Fruit fly (Drosophila melanogaster) whole organism, embryonic: ENCODE measurements around the gene UbcE2M.

Source experiments
- Aef1 ChIP-seq: fragments of 200-800 bp; sonication (Bioruptor generic); IDR thresholded peaks from 3 replicates; pipeline ENCODE4 v1.3.6; 2022; ENCODE audit warnings: missing biosample characterization, missing genetic modification characterization
- Antp ChIP-seq: fragments of 200-800 bp; sonication (Bioruptor generic); optimal IDR thresholded peaks from 3 replicates; lab custom pipeline; 2016; ENCODE audit warnings: missing biosample characterization, missing genetic modification characterization
- Atf3 ChIP-seq: fragments of 200-800 bp; sonication (Bioruptor generic); optimal IDR thresholded peaks from 3 replicates; lab custom pipeline; 2016; ENCODE audit warnings: missing biosample characterization, missing genetic modification characterization
- CG10321 ChIP-seq: fragments of 200-800 bp; sonication (Bioruptor generic); IDR thresholded peaks from 2 replicates; pipeline ENCODE4 v1.3.6; 2022; ENCODE audit warnings: missing biosample characterization, missing genetic modification characterization
- CG10462 ChIP-seq: fragments of 200-800 bp; sonication (Bioruptor generic); optimal IDR thresholded peaks from 2 replicates; lab custom pipeline; 2016; ENCODE audit warnings: missing biosample characterization, missing genetic modification characterization
- CG11085 ChIP-seq: fragments of 200-800 bp; sonication (Bioruptor generic); IDR thresholded peaks from 2 replicates; pipeline ENCODE4 v1.3.6; 2022; ENCODE audit warnings: missing biosample characterization, missing genetic modification characterization
- CG11696 ChIP-seq: fragments of 200-800 bp; sonication (Bioruptor generic); IDR thresholded peaks from 2 replicates; pipeline ENCODE4 v1.3.6; 2022; ENCODE audit warnings: missing biosample characterization, missing genetic modification characterization
- CG12155 ChIP-seq: fragments of 200-800 bp; sonication (Bioruptor generic); optimal IDR thresholded peaks from 3 replicates; lab custom pipeline; 2016; ENCODE audit warnings: missing biosample characterization, missing genetic modification characterization
- CG1647 ChIP-seq: fragments of 200-800 bp; sonication (Bioruptor generic); optimal IDR thresholded peaks from 3 replicates; lab custom pipeline; 2016; ENCODE audit warnings: missing biosample characterization, missing genetic modification characterization
- CG17328 ChIP-seq: fragments of 200-800 bp; sonication (Bioruptor generic); IDR thresholded peaks from 2 replicates; pipeline ENCODE4 v1.3.6; 2022; ENCODE audit warnings: missing biosample characterization, missing genetic modification characterization
- CG17385 ChIP-seq: fragments of 200-800 bp; sonication (Bioruptor generic); optimal IDR thresholded peaks from 3 replicates; lab custom pipeline; 2018; ENCODE audit warnings: missing biosample characterization, mild to moderate bottlenecking, missing genetic modification characterization
- CG1792 ChIP-seq: fragments of 200-800 bp; sonication (Bioruptor generic); optimal IDR thresholded peaks from 2 replicates; lab custom pipeline; 2016; ENCODE audit warnings: missing biosample characterization, missing genetic modification characterization
- CG18262 ChIP-seq: fragments of 200-800 bp; optimal IDR thresholded peaks from 3 replicates; lab custom pipeline; 2019; ENCODE audit warnings: missing biosample characterization, mild to moderate bottlenecking, missing genetic modification characterization, moderate library complexity
- CG18764 ChIP-seq: fragments of 200-800 bp; sonication (Bioruptor generic); optimal IDR thresholded peaks from 3 replicates; lab custom pipeline; 2016; ENCODE audit warnings: missing biosample characterization, missing genetic modification characterization
- CG2202 ChIP-seq: fragments of 200-800 bp; sonication (Bioruptor generic); optimal IDR thresholded peaks from 2 replicates; lab custom pipeline; 2018; ENCODE audit warnings: missing biosample characterization, mild to moderate bottlenecking, missing genetic modification characterization
- CG31365 ChIP-seq: fragments of 200-800 bp; sonication (Bioruptor generic); optimal IDR thresholded peaks from 2 replicates; lab custom pipeline; 2018; ENCODE audit warnings: missing biosample characterization, mild to moderate bottlenecking, missing genetic modification characterization
- CG31388 ChIP-seq: fragments of 200-800 bp; sonication (Bioruptor generic); optimal IDR thresholded peaks from 2 replicates; lab custom pipeline; 2016; ENCODE audit warnings: missing biosample characterization, missing genetic modification characterization
- CG32532 ChIP-seq: fragments of 200-800 bp; sonication (Bioruptor generic); IDR thresholded peaks from 2 replicates; pipeline ENCODE4 v1.3.6; 2022; ENCODE audit warnings: missing biosample characterization, missing genetic modification characterization
- CG4282 ChIP-seq: fragments of 200-800 bp; sonication (Bioruptor generic); optimal IDR thresholded peaks from 2 replicates; lab custom pipeline; 2016; ENCODE audit warnings: missing biosample characterization, missing genetic modification characterization
- CG6254 ChIP-seq: fragments of 200-800 bp; sonication (Bioruptor generic); optimal IDR thresholded peaks from 3 replicates; lab custom pipeline; 2017; ENCODE audit warnings: mild to moderate bottlenecking, missing biosample characterization, missing genetic modification reagents, missing genetic modification characterization
- CG6765 ChIP-seq: fragments of 200-800 bp; sonication (Bioruptor generic); optimal IDR thresholded peaks from 3 replicates; lab custom pipeline; 2017; ENCODE audit warnings: missing biosample characterization, mild to moderate bottlenecking, missing genetic modification characterization
- CG7357 ChIP-seq: fragments of 200-800 bp; sonication (Bioruptor generic); IDR thresholded peaks from 3 replicates; pipeline ENCODE4 v1.3.6; 2022; ENCODE audit warnings: missing biosample characterization, missing genetic modification characterization
- Camta ChIP-seq: fragments of 200-800 bp; sonication (Bioruptor generic); optimal IDR thresholded peaks from 2 replicates; lab custom pipeline; 2016; ENCODE audit warnings: missing biosample characterization, missing genetic modification characterization
- Chrac-16 ChIP-seq: fragments of 200-800 bp; sonication (Bioruptor generic); optimal IDR thresholded peaks from 3 replicates; lab custom pipeline; 2016; ENCODE audit warnings: missing biosample characterization, missing genetic modification characterization
- D19A ChIP-seq: fragments of 200-800 bp; optimal IDR thresholded peaks from 3 replicates; lab custom pipeline; 2019; ENCODE audit warnings: missing biosample characterization, mild to moderate bottlenecking, missing genetic modification characterization, moderate library complexity
- Drgx ChIP-seq: fragments of 200-800 bp; sonication (Bioruptor generic); IDR thresholded peaks from 2 replicates; pipeline ENCODE4 v1.3.6; 2022; ENCODE audit warnings: missing biosample characterization, missing genetic modification characterization
- Gsc ChIP-seq: fragments of 200-800 bp; sonication (Bioruptor generic); IDR thresholded peaks from 2 replicates; pipeline ENCODE4 v1.3.6; 2022; ENCODE audit warnings: missing biosample characterization, missing genetic modification characterization
- HLH54F ChIP-seq: fragments of 200-800 bp; sonication (Bioruptor generic); optimal IDR thresholded peaks from 3 replicates; lab custom pipeline; 2016; ENCODE audit warnings: missing biosample characterization, missing genetic modification characterization
- Hey ChIP-seq: fragments of 200-800 bp; sonication (Bioruptor generic); optimal IDR thresholded peaks from 3 replicates; lab custom pipeline; 2018; ENCODE audit warnings: missing biosample characterization, mild to moderate bottlenecking, missing genetic modification characterization
- Hr3 ChIP-seq: fragments of 200-800 bp; sonication (Bioruptor generic); optimal IDR thresholded peaks from 3 replicates; lab custom pipeline; 2016; ENCODE audit warnings: missing biosample characterization, missing genetic modification characterization
- Hr39 ChIP-seq: fragments of >200 bp; optimal IDR thresholded peaks from 2 replicates; lab custom pipeline; 2017
- Nf-YC ChIP-seq: fragments of 200-800 bp; optimal IDR thresholded peaks from 3 replicates; lab custom pipeline; 2019; ENCODE audit warnings: missing biosample characterization, mild to moderate bottlenecking, missing genetic modification characterization, moderate library complexity
- Pdp1 ChIP-seq, 2 experiments: fragments of 200-800 bp; sonication (Bioruptor generic); optimal IDR thresholded peaks; 3 replicates each; lab custom pipeline; 2016; ENCODE audit warnings: missing biosample characterization in 2 of 2, missing genetic modification characterization in 2 of 2, mild to moderate bottlenecking in 1 of 2, moderate library complexity in 1 of 2
- Rfx ChIP-seq: fragments of 200-800 bp; sonication (Bioruptor generic); IDR thresholded peaks from 2 replicates; pipeline ENCODE4 v1.3.6; 2022; ENCODE audit warnings: missing biosample characterization, missing genetic modification characterization
- Side ChIP-seq: fragments of 200-800 bp; sonication (Bioruptor generic); optimal IDR thresholded peaks from 2 replicates; lab custom pipeline; 2016; ENCODE audit warnings: missing biosample characterization, missing genetic modification characterization
- ase ChIP-seq: fragments of 200-800 bp; sonication (Bioruptor generic); IDR thresholded peaks from 3 replicates; pipeline ENCODE4 v1.3.6; 2022; ENCODE audit warnings: missing biosample characterization, missing genetic modification characterization
- bab2 ChIP-seq: fragments of 200-800 bp; sonication (Bioruptor generic); optimal IDR thresholded peaks from 2 replicates; lab custom pipeline; 2016; ENCODE audit warnings: missing biosample characterization, missing genetic modification characterization
- chn ChIP-seq: fragments of 200-800 bp; sonication (Bioruptor generic); optimal IDR thresholded peaks from 2 replicates; lab custom pipeline; 2016; ENCODE audit warnings: missing biosample characterization, missing genetic modification characterization
- croc ChIP-seq: fragments of 200-800 bp; sonication (Bioruptor generic); conservative IDR thresholded peaks from 3 replicates; pipeline ENCODE4 v1.3.6; 2022; ENCODE audit warnings: missing biosample characterization, missing genetic modification characterization
- dan ChIP-seq: fragments of 200-800 bp; sonication (Bioruptor generic); IDR thresholded peaks from 2 replicates; pipeline ENCODE4 v1.3.6; 2022; ENCODE audit warnings: missing biosample characterization, missing genetic modification characterization
- danr ChIP-seq: fragments of 200-800 bp; sonication (Bioruptor generic); IDR thresholded peaks from 2 replicates; pipeline ENCODE4 v1.3.6; 2022; ENCODE audit warnings: missing biosample characterization, missing genetic modification characterization
- esg ChIP-seq: fragments of 200-800 bp; sonication (Bioruptor generic); conservative IDR thresholded peaks from 2 replicates; pipeline ENCODE4 v1.3.6; 2022; ENCODE audit warnings: missing biosample characterization, missing genetic modification characterization
- odd ChIP-seq: fragments of 200-800 bp; sonication (Bioruptor generic); optimal IDR thresholded peaks from 2 replicates; lab custom pipeline; 2017; ENCODE audit warnings: missing biosample characterization, mild to moderate bottlenecking, missing genetic modification characterization
- pita ChIP-seq: fragments of 200-800 bp; sonication (Bioruptor generic); optimal IDR thresholded peaks from 2 replicates; lab custom pipeline; 2017; ENCODE audit warnings: missing biosample characterization, mild to moderate bottlenecking, missing genetic modification characterization
- sd ChIP-seq: fragments of 200-800 bp; sonication (Bioruptor generic); optimal IDR thresholded peaks from 3 replicates; lab custom pipeline; 2018; ENCODE audit warnings: missing biosample characterization, mild to moderate bottlenecking, missing genetic modification characterization, moderate library complexity
- sug ChIP-seq: fragments of 200-800 bp; optimal IDR thresholded peaks from 2 replicates; lab custom pipeline; 2019; ENCODE audit warnings: missing biosample characterization, mild to moderate bottlenecking, missing genetic modification characterization, moderate library complexity
- tgo ChIP-seq: fragments of 200-800 bp; sonication (Bioruptor generic); IDR thresholded peaks from 3 replicates; pipeline ENCODE4 v1.3.6; 2022; ENCODE audit warnings: missing biosample characterization, missing genetic modification characterization
- unc-4 ChIP-seq: fragments of 200-800 bp; sonication (Bioruptor generic); IDR thresholded peaks from 2 replicates; pipeline ENCODE4 v1.3.6; 2022; ENCODE audit warnings: missing biosample characterization, missing genetic modification characterization; ENCODE audit not compliant: partially characterized antibody
- vfl ChIP-seq: fragments of 200-800 bp; sonication (Bioruptor generic); optimal IDR thresholded peaks from 2 replicates; lab custom pipeline; 2016; ENCODE audit warnings: missing biosample characterization, missing genetic modification characterization
- vnd ChIP-seq: fragments of 200-800 bp; sonication (Bioruptor generic); IDR thresholded peaks from 3 replicates; pipeline ENCODE4 v1.3.6; 2022; ENCODE audit warnings: missing biosample characterization, missing genetic modification characterization; ENCODE audit not compliant: partially characterized antibody
- wor ChIP-seq: fragments of 200-800 bp; sonication (Bioruptor generic); IDR thresholded peaks from 2 replicates; pipeline ENCODE4 v1.3.6; 2022; ENCODE audit warnings: missing biosample characterization, missing genetic modification characterization
- zen2 ChIP-seq: fragments of 200-800 bp; sonication (Bioruptor generic); IDR thresholded peaks from 3 replicates; pipeline ENCODE4 v1.3.6; 2022; ENCODE audit warnings: missing biosample characterization, missing genetic modification characterization; ENCODE audit not compliant: partially characterized antibody

The UbcE2M gene

DNA sequence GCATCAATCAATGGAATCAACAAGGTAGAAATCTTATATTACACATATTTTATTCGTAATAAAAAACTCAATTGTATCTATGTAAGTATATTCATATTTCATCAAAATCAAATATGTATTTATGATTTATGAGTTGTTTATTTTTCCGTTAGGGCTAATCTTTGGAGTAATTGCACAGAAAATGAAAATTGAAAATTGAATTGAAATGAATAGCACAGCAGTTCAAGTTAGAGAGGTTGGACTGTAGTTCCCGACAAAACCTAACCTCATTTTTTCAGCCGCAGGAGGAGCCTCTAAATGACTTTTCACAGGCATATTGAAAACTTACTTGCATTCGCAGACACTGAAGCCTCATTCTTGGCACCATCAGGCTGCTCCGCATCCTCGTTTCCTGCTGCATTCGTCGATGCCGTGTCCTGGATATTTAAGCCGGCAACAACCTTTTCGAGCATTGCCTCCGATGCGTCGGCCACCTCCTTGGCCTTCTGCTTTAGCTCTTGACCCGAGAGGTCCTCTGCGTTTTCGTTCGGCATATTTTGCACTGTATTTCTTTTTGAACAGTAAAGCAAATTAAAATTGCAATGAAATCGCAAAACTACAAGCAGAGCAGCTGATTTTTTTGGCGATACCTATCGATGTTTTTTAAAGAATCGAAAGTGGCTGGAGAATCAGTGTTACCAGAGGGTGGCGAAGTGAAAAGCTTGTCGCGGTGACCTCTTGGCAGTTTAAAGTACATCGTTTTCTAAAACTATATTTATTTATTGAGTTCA is 19.8 kb downstream of the UbcE2M start, which contains the start of gene Nmt (continued):
- TF ChIP-seq CG6765 (GFP tag; lab: Kevin White, UChicago) (no peak), Hey (no peak), Aef1 (GFP tag; lab: Robert Waterston, UW) (peak; percentile 55), ase (GFP tag; lab: Robert Waterston, UW) (no peak), HLH54F (GFP tag; lab: Kevin White, UChicago) (no peak), odd (GFP tag; lab: Kevin White, UChicago) (no peak), wor (GFP tag; lab: Robert Waterston, UW) (no peak), Drgx (GFP tag; lab: Robert Waterston, UW) (no peak), Atf3 (GFP tag; lab: Kevin White, UChicago) (no peak), CG11696 (GFP tag; lab: Robert Waterston, UW) (no peak), CG11085 (no peak), chn (GFP tag; lab: Kevin White, UChicago) (no peak), CG18764 (no peak), Hr39 (lab: Kevin White, UChicago) (no peak), Nf-YC (tag; lab: Kevin White, UChicago) (no peak), danr (no peak), dan (no peak), CG17328 (GFP tag; lab: Robert Waterston, UW) (peak; percentile 29; the same call in 1 of the 2 replicates), CG1647 (GFP tag; lab: Kevin White, UChicago) (no peak), CG7357 (GFP tag; lab: Robert Waterston, UW) (no peak), sug (no peak), bab2 (GFP tag; lab: Kevin White, UChicago) (no peak), CG31365 (tag; lab: Kevin White, UChicago) (no peak), Rfx (no peak), CG32532 (peak; percentile 64), CG17385 (GFP tag; lab: Kevin White, UChicago) (peak; percentile 17), Antp (GFP tag; lab: Kevin White, UChicago) (no peak), esg (GFP tag; lab: Robert Waterston, UW) (peak; percentile 42; the same call in 1 of the 2 replicates), CG10462 (no peak), Chrac-16 (GFP tag; lab: Kevin White, UChicago) (no peak), CG4282 (GFP tag; lab: Kevin White, UChicago) (no peak), CG18262 (tag; lab: Kevin White, UChicago) (no peak), zen2 (GFP tag; lab: Robert Waterston, UW) (peak; percentile 80), sd (tag; lab: Kevin White, UChicago) (no peak), CG12155 (GFP tag; lab: Kevin White, UChicago) (peak; percentile 1), CG2202 (tag; lab: Kevin White, UChicago) (no peak), Camta (GFP tag; lab: Kevin White, UChicago) (no peak), unc-4 (peak; percentile 81), croc (GFP tag; lab: Robert Waterston, UW) (no peak), pita (GFP tag; lab: Kevin White, UChicago) (no peak), Pdp1 (GFP tag; optimal IDR thresholded peaks at IDR 0.05; lab: Kevin White, UChicago) (peak in 1 of 2 experiments; percentile 4), CG31388 (GFP tag; lab: Kevin White, UChicago) (no peak), tgo (GFP tag; lab: Robert Waterston, UW) (no peak), vnd (GFP tag; lab: Robert Waterston, UW) (peak; percentile 69), D19A (no peak), Side (GFP tag; lab: Kevin White, UChicago) (no peak), CG10321 (GFP tag; lab: Robert Waterston, UW) (no peak), vfl (GFP tag; lab: Kevin White, UChicago) (no peak), CG1792 (no peak), Gsc (no peak), CG6254 (GFP tag; lab: Kevin White, UChicago) (no peak), Hr3 (no peak)
